Worm (Caenorhabditis elegans) whole organism, L4 larva: ENCODE data around the gene mes-2.

Experiments used
- F10B5.3 ChIP-seq: sonication (generic microtip); optimal IDR thresholded peaks from 2 replicates; lab custom pipeline; 2016; ENCODE audit warnings: mild to moderate bottlenecking, missing genetic modification characterization, missing compliant biosample characterization
- F49E8.2 ChIP-seq: sonication (generic microtip); optimal IDR thresholded peaks from 2 replicates; lab custom pipeline; 2016; ENCODE audit warnings: missing compliant biosample characterization, mild to moderate bottlenecking, missing genetic modification characterization, borderline replicate concordance
- R02D3.7 ChIP-seq: fragments of 150-350 bp; sonication (generic microtip); optimal IDR thresholded peaks from 3 replicates; lab custom pipeline; 2014; ENCODE audit warnings: missing biosample characterization, missing genetic modification characterization
- Y48G9A.11 ChIP-seq: fragments of 200-800 bp; sonication (Bioruptor generic); IDR thresholded peaks from 2 replicates; pipeline ENCODE4 v1.3.6; 2022; ENCODE audit warnings: missing genetic modification reagents, missing genetic modification characterization, missing compliant biosample characterization
- ZK546.5 ChIP-seq, 2 experiments: sonication (generic microtip); optimal IDR thresholded peaks; 2 replicates each; lab custom pipeline; 2017; ENCODE audit warnings: missing biosample characterization in 2 of 2, missing genetic modification characterization in 2 of 2
- aha-1 ChIP-seq: fragments of 150-350 bp; peaks from one replicate; lab custom pipeline; 2014; ENCODE audit warnings: missing biosample characterization, missing genetic modification characterization
- ceh-20 ChIP-seq: fragments of 200-800 bp; sonication (Bioruptor generic); IDR thresholded peaks from 2 replicates; pipeline ENCODE4 v1.3.6; 2022; ENCODE audit warnings: missing genetic modification reagents, missing genetic modification characterization, missing compliant biosample characterization
- ceh-82 ChIP-seq: sonication (generic microtip); optimal IDR thresholded peaks from 2 replicates; lab custom pipeline; 2017; ENCODE audit warnings: missing biosample characterization, missing genetic modification characterization
- daf-16 ChIP-seq, 3 experiments: sonication (generic microtip); optimal IDR thresholded peaks; 2 replicates each; lab custom pipeline; 2016 to 2017; ENCODE audit warnings: missing genetic modification characterization in 3 of 3, missing genetic modification reagents in 3 of 3, mild to moderate bottlenecking in 2 of 3, missing compliant biosample characterization in 2 of 3, missing biosample characterization in 1 of 3, moderate library complexity in 1 of 3
- dmd-6 ChIP-seq: fragments of 200-800 bp; sonication (Bioruptor generic); IDR thresholded peaks from 2 replicates; pipeline ENCODE4 v1.3.6; 2022; ENCODE audit warnings: missing genetic modification reagents, missing genetic modification characterization, missing compliant biosample characterization
- dpl-1 ChIP-seq: fragments of 150-350 bp; optimal IDR thresholded peaks from 2 replicates; lab custom pipeline; 2014; ENCODE audit warnings: missing biosample characterization, missing genetic modification reagents, missing genetic modification characterization
- duxl-1 ChIP-seq: sonication (generic microtip); optimal IDR thresholded peaks from 2 replicates; lab custom pipeline; 2016; ENCODE audit warnings: mild to moderate bottlenecking, missing genetic modification characterization, moderate library complexity, missing compliant biosample characterization; ENCODE audit not compliant: poor library complexity
- egl-43 ChIP-seq: fragments of 200-800 bp; sonication (Bioruptor generic); IDR thresholded peaks from 2 replicates; pipeline ENCODE4 v1.3.6; 2022; ENCODE audit warnings: missing genetic modification reagents, missing genetic modification characterization, missing compliant biosample characterization
- fkh-10 ChIP-seq: fragments of 150-350 bp; optimal IDR thresholded peaks from 2 replicates; lab custom pipeline; 2014; ENCODE audit warnings: missing biosample characterization, missing genetic modification reagents, missing genetic modification characterization
- fos-1 ChIP-seq: fragments of 150-350 bp; optimal IDR thresholded peaks from 2 replicates; lab custom pipeline; 2014; ENCODE audit warnings: missing biosample characterization, missing genetic modification characterization
- hlh-30 ChIP-seq: sonication (generic microtip); optimal IDR thresholded peaks from 2 replicates; lab custom pipeline; 2017; ENCODE audit warnings: antibody characterized with exemption, mild to moderate bottlenecking, missing genetic modification characterization, missing compliant biosample characterization; ENCODE audit not compliant: insufficient read depth
- lim-7 ChIP-seq: fragments of 200-800 bp; sonication (Bioruptor generic); IDR thresholded peaks from 2 replicates; pipeline ENCODE4 v1.3.6; 2022; ENCODE audit warnings: missing genetic modification characterization, missing compliant biosample characterization
- lin-13 ChIP-seq: fragments of 150-350 bp; optimal IDR thresholded peaks from 2 replicates; lab custom pipeline; 2014; ENCODE audit warnings: missing biosample characterization, missing genetic modification reagents, missing genetic modification characterization
- lin-15B ChIP-seq: fragments of 150-350 bp; sonication (generic microtip); optimal IDR thresholded peaks from 3 replicates; lab custom pipeline; 2014; ENCODE audit warnings: missing biosample characterization, missing genetic modification characterization
- lir-3 ChIP-seq: sonication (generic microtip); optimal IDR thresholded peaks from 2 replicates; lab custom pipeline; 2016; ENCODE audit warnings: mild to moderate bottlenecking, missing genetic modification characterization, missing compliant biosample characterization
- lsy-2 ChIP-seq, 2 experiments: fragments of 150-350 bp in 1 of 2; sonication (generic microtip) in 1 of 2; optimal IDR thresholded peaks; 2 replicates each; lab custom pipeline; 2014 to 2017; ENCODE audit warnings: missing biosample characterization in 2 of 2, missing genetic modification characterization in 2 of 2
- madf-9 ChIP-seq: fragments of 200-800 bp; sonication (Bioruptor generic); conservative IDR thresholded peaks from 2 replicates; pipeline ENCODE4 v1.3.6; 2022; ENCODE audit warnings: missing genetic modification reagents, missing genetic modification characterization, missing compliant biosample characterization
- mdt-29 ChIP-seq: fragments of 200-800 bp; sonication (Bioruptor generic); IDR thresholded peaks from 2 replicates; pipeline ENCODE4 v1.3.6; 2022; ENCODE audit warnings: missing genetic modification reagents, missing genetic modification characterization, missing compliant biosample characterization
- mxl-2 ChIP-seq: fragments of 200-800 bp; sonication (Bioruptor generic); conservative IDR thresholded peaks from 2 replicates; pipeline ENCODE4 v1.3.6; 2022; ENCODE audit warnings: missing genetic modification reagents, missing genetic modification characterization, missing compliant biosample characterization
- nhr-10 ChIP-seq: fragments of 150-350 bp; optimal IDR thresholded peaks from 2 replicates; lab custom pipeline; 2014; ENCODE audit warnings: missing biosample characterization, missing genetic modification characterization
- nhr-102 ChIP-seq: sonication (generic microtip); optimal IDR thresholded peaks from 2 replicates; lab custom pipeline; 2016; ENCODE audit warnings: mild to moderate bottlenecking, missing genetic modification characterization, moderate library complexity, missing compliant biosample characterization
- nhr-237 ChIP-seq: sonication (generic microtip); optimal IDR thresholded peaks from 2 replicates; lab custom pipeline; 2017; ENCODE audit warnings: missing biosample characterization, missing genetic modification characterization
- nhr-28 ChIP-seq: fragments of 150-350 bp; optimal IDR thresholded peaks from 2 replicates; lab custom pipeline; 2014; ENCODE audit warnings: missing biosample characterization, missing genetic modification characterization
- nhr-41 ChIP-seq: fragments of 200-800 bp; sonication (Bioruptor generic); IDR thresholded peaks from 2 replicates; pipeline ENCODE4 v1.3.6; 2022; ENCODE audit warnings: missing genetic modification reagents, missing genetic modification characterization, missing compliant biosample characterization
- nhr-6 ChIP-seq: fragments of 150-350 bp; optimal IDR thresholded peaks from 2 replicates; lab custom pipeline; 2014; ENCODE audit warnings: missing biosample characterization, missing genetic modification characterization
- nhr-76 ChIP-seq: fragments of 150-350 bp; optimal IDR thresholded peaks from 2 replicates; lab custom pipeline; 2014; ENCODE audit warnings: missing biosample characterization, missing genetic modification characterization
- nhr-77 ChIP-seq: fragments of 150-350 bp; optimal IDR thresholded peaks from 2 replicates; lab custom pipeline; 2014; ENCODE audit warnings: missing biosample characterization, missing genetic modification characterization
- pha-4 ChIP-seq, 2 experiments: fragments of 150-350 bp in 1 of 2; fragments of 200-800 bp in 1 of 2; sonication (Bioruptor generic) in 1 of 2; IDR thresholded peaks in 1 of 2; optimal IDR thresholded peaks in 1 of 2; 2 replicates each; pipeline versions ENCODE4 v1.3.6 to Lab custom; 2014 to 2022; ENCODE audit warnings: missing genetic modification characterization in 2 of 2, missing genetic modification reagents in 2 of 2, missing biosample characterization in 1 of 2, missing compliant biosample characterization in 1 of 2
- rbr-2 ChIP-seq: sonication (generic microtip); optimal IDR thresholded peaks from 2 replicates; lab custom pipeline; 2016; ENCODE audit warnings: missing genotype, missing genetic modification characterization, missing compliant biosample characterization
- saeg-2 ChIP-seq: fragments of 200-800 bp; sonication (Bioruptor generic); IDR thresholded peaks from 2 replicates; pipeline ENCODE4 v1.3.6; 2022; ENCODE audit warnings: missing genetic modification reagents, missing genetic modification characterization, missing compliant biosample characterization
- set-16 ChIP-seq: fragments of 200-800 bp; sonication (Bioruptor generic); IDR thresholded peaks from 2 replicates; pipeline ENCODE4 v1.3.6; 2022; ENCODE audit warnings: missing genetic modification reagents, missing genetic modification characterization, missing compliant biosample characterization
- tra-1 ChIP-seq: fragments of 200-800 bp; sonication (Bioruptor generic); IDR thresholded peaks from 2 replicates; pipeline ENCODE4 v1.3.6; 2022; ENCODE audit warnings: missing genetic modification reagents, missing genetic modification characterization, missing compliant biosample characterization
- unc-130 ChIP-seq: sonication (generic microtip); optimal IDR thresholded peaks from 2 replicates; lab custom pipeline; 2016; ENCODE audit warnings: missing genetic modification reagents, missing genetic modification characterization, missing compliant biosample characterization
- unc-39 ChIP-seq: sonication (generic microtip); optimal IDR thresholded peaks from 2 replicates; lab custom pipeline; 2017; ENCODE audit warnings: missing biosample characterization, missing genetic modification characterization
- unc-62 ChIP-seq, 3 experiments: fragments of 150-350 bp in 1 of 3; sonication (generic microtip); optimal IDR thresholded peaks in 2 of 3; peaks in 1 of 3; 1 replicate in 1 of 3; 2 replicates in 2 of 3; lab custom pipeline; 2014 to 2017; ENCODE audit warnings: missing biosample characterization in 3 of 3, missing genetic modification characterization in 3 of 3, missing genetic modification reagents in 3 of 3, missing genotype in 1 of 3
- zfp-2 ChIP-seq: sonication (generic microtip); optimal IDR thresholded peaks from 2 replicates; lab custom pipeline; 2016; ENCODE audit warnings: mild to moderate bottlenecking, missing genetic modification characterization, missing compliant biosample characterization
- zip-11 ChIP-seq: fragments of 200-800 bp; sonication (Bioruptor generic); IDR thresholded peaks from 2 replicates; pipeline ENCODE4 v1.3.6; 2022; ENCODE audit warnings: missing genetic modification characterization, missing compliant biosample characterization
- ztf-11 ChIP-seq: fragments of 150-350 bp; optimal IDR thresholded peaks from 2 replicates; lab custom pipeline; 2014; ENCODE audit warnings: missing biosample characterization, missing genetic modification characterization

mes-2 gene

ce11 chrII:14404741-14405488 lies 21.1 kb downstream of the mes-2 start (continued):
- TF ChIP-seq egl-43 (GFP tag; lab: Robert Waterston, UW), result 0 out of 2 replicates have a peak, but pooled peaks have one; percentile 24
- TF ChIP-seq madf-9 (GFP tag; lab: Robert Waterston, UW), result peak; percentile 90
- TF ChIP-seq zip-11 (GFP tag; lab: Robert Waterston, UW), result no peak
- TF ChIP-seq ZK546.5 (tag; optimal IDR thresholded peaks at IDR 0.05; lab: Kevin White, UChicago), result no peak
- no peak for TF ChIP-seq nhr-237 (tag; lab: Kevin White, UChicago)

DNA sequence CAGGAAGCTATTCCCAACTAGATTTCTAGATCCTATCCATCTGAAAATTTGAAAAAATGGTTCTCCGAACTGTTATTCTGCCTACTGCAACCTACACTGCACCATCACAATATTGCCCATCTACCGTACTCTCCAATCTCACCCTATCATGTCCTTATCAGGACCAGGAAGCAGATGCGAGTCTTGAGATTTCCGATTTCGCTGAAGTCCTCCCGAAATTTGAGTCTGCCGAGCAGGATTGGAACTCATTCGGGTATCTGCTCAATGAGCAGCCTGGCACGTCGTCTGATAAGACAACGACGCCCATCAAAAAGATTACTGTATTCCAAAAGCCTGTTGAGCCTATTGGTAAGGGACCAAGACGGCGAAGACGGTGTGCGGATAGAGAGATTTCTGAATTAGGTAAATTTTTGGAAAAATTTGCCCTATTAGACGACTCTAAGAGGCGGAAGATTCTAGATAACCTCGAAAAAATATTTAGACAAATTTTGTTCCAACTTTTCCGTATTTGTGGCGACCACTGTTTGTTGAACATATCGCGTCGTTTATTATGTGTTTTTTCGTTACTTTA lies 21.8 kb downstream of the mes-2 start:
- TF ChIP-seq saeg-2 (GFP tag; lab: Robert Waterston, UW) (no peak), F10B5.3 (peak; percentile 10), lir-3 (tag; lab: Kevin White, UChicago) (no peak), tra-1 (GFP tag; lab: Robert Waterston, UW) (no peak), fkh-10 (no peak), lin-13 (GFP tag; lab: Kevin White, UChicago) (peak; percentile 6), ceh-20 (0 out of 2 replicates have a peak, but pooled peaks have one; percentile 1), F49E8.2 (tag; lab: Kevin White, UChicago) (no peak), dpl-1 (no peak), aha-1 (peak; percentile 38), daf-16 (GFP tag; optimal IDR thresholded peaks at IDR 0.05; lab: Kevin White, UChicago) (no peak), daf-16 (tag; optimal IDR thresholded peaks at IDR 0.05; lab: Kevin White, UChicago) (peak; percentile 12), nhr-28 (tag; lab: Kevin White, UChicago) (no peak)
- TF ChIP-seq, all 104 proteins: peak for 5

DNA sequence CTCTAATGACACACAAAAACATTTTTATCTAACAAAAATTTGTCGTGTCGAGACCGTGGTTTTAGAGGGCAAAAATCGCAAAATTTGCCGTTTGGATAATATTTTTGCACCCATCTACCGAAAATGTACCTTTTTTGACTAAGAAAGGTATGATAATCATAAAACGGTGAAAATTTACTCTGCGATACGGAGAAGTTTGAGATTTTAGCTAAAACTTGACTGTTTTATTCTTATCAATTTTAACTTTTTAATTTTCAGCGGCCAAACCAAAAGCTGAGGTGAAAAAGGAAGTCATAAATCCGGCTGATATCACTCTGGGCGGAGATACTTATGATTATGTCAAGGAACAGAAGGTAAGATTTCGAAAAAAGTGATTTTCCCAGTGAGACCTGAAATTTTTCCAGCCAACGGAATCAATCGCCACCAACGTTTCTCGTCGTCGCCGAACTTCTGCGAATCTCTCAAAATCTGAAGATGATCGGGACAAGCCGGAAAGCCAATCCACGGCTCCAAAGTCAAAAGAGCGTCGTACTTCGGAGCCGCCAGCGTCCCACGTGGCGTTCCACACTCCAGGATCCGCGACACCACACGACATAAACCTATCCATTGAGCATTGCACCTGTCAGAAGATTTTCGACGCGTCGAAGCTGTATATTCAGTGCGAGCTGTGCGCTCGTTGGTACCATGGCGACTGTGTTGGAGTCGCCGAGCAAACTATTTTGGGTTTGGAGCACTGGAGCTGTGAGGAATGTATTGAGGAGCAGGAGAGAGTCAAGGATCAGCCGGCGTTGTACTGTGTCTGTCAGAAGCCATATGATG lies 22.6 kb downstream of the mes-2 start:
- TF ChIP-seq nhr-76 (tag; lab: Kevin White, UChicago) (no peak), mdt-29 (GFP tag; lab: Robert Waterston, UW) (no peak), unc-62 (GFP tag; optimal IDR thresholded peaks at IDR 0.05 in 1 of 2; lab: Kevin White, UChicago) (peak in 1 of 2 experiments; percentile 61), unc-62 (tag; optimal IDR thresholded peaks at IDR 0.05; lab: Kevin White, UChicago) (no peak), zfp-2 (tag; lab: Kevin White, UChicago) (no peak), F10B5.3 (no peak), unc-39 (tag; lab: Kevin White, UChicago) (no peak), nhr-102 (tag; lab: Kevin White, UChicago) (no peak), ceh-82 (tag; lab: Kevin White, UChicago) (no peak), rbr-2 (tag; lab: Kevin White, UChicago) (no peak), lin-15B (tag; lab: Kevin White, UChicago) (no peak), dmd-6 (no peak), pha-4 (GFP tag; IDR thresholded peaks at IDR 0.05; lab: Robert Waterston, UW) (no peak; the same call in 1 of the 2 replicates), pha-4 (tag; optimal IDR thresholded peaks at IDR 0.05; lab: Kevin White, UChicago) (peak; percentile 83), R02D3.7 (tag; lab: Kevin White, UChicago) (no peak), lim-7 (no peak), dpl-1 (no peak), lsy-2 (tag; optimal IDR thresholded peaks at IDR 0.05; lab: Kevin White, UChicago) (peak in 1 of 2 experiments; percentile 11), nhr-28 (tag; lab: Kevin White, UChicago) (peak; percentile 0), hlh-30 (no peak), unc-130 (GFP tag; lab: Kevin White, UChicago) (no peak), set-16 (GFP tag; lab: Robert Waterston, UW) (peak; percentile 67; the same call in 1 of the 2 replicates), nhr-41 (GFP tag; lab: Robert Waterston, UW) (no peak), aha-1 (peak; percentile 88), fos-1 (tag; lab: Kevin White, UChicago) (no peak), nhr-10 (tag; lab: Kevin White, UChicago) (no peak), duxl-1 (tag; lab: Kevin White, UChicago) (peak; percentile 7), Y48G9A.11 (GFP tag; lab: Robert Waterston, UW) (no peak), mxl-2 (GFP tag; lab: Robert Waterston, UW) (no peak), nhr-77 (tag; lab: Kevin White, UChicago) (no peak), nhr-6 (tag; lab: Kevin White, UChicago) (no peak), ztf-11 (tag; lab: Kevin White, UChicago) (no peak)
